Fruit fly (Drosophila melanogaster) S2 (cell line): ENCODE results near the gene CG18088.

Experiments
- CG8478 ChIP-seq: fragments of >200 bp; optimal IDR thresholded peaks from 2 replicates; lab custom pipeline; 2018
- CTCF ChIP-seq, 2 experiments: fragments of >200 bp; optimal IDR thresholded peaks; 2 replicates each; lab custom pipeline; 2018

CG18088 gene

DNA sequence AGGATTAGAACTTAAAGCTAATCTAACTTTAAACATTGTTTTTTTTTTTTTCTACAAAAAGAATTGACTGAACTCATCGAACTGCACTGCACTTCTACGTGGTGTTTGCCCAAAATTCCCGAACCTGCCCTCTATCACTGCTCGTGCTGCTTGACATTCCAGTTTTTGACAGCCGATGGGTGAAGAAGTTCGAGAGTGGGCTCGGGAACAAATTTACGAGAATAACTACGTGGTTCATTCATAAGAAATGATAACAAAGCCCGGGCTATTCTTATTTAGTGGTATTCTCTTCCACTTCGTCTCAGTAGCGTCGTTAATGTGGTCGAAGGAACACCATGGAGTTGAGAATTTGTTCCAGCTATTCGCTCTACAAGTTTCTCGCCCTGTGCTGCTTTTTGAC lies at the start of gene CG18088:
TSS of gene CG18088 (plus strand) at position 301 of the 400 bp plus-strand sequence.
- TF ChIP-seq CTCF (optimal IDR thresholded peaks at IDR 0.05; lab: Kevin White, UChicago) (no peak), CG8478 (lab: Kevin White, UChicago) (no peak)

DNA sequence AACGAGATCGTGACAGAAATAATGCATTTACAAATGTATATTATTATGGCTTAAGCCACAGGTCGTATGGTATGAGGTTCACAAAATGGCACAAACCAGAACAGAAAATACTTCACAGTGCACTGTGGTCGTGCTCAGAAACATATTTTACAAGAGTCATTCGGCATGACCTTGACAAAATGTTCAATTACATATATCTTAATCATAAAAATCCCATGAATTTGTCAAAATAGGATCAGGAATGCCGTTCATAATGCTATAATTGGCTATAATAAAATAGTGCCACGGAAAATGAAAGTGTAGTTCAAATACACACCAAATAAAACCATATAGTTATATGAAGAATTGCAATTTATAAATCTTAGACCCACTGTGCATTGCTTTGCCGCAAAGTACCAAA lies 47.7 kb upstream of the CG18088 start:
- TF ChIP-seq CG8478 (lab: Kevin White, UChicago) (no peak), CTCF (optimal IDR thresholded peaks at IDR 0.05; lab: Kevin White, UChicago) (no peak)

DNA sequence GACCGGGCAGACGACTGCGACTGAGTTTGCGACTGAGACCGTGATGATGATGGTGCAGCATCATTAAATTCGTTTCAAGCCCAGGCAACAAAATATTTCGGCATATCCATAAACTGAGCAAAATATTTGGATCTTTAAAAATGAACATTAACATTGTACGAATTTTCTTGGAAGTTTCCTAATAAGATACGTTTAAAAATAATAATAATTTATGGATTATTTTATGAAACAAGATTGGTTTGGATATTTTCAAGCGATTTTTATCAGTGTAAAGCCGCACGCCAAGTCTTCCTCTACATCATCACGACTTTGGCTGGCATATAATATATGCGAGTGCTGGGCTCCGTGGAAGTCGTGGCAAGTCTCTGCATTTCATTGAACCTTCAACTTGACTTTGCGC lies 47.0 kb upstream of the CG18088 start:
- TF ChIP-seq CG8478 (lab: Kevin White, UChicago) (no peak), CTCF (optimal IDR thresholded peaks at IDR 0.05; lab: Kevin White, UChicago) (no peak)

DNA sequence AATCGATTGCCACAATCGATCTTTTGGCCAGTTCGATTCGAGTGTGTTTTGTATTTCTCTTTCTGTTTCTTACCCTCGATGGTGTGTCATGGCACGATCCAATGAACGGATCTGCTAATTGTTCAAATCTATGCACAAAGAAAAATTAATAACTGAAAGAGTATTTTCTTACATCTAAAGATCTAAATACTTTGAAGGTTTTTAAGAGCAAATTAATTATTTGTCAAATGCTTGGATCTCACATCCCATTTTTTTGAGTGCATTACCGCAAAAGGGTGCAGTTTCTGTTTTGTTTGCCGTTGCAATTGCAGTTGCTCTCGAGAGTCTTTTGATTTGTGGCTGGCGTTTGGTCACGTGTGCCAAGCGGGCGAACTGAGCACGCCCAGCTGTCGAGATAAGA lies 45.4 kb upstream of the CG18088 start:
- no peak for TF ChIP-seq CTCF (optimal IDR thresholded peaks at IDR 0.05; lab: Kevin White, UChicago)
- no peak for TF ChIP-seq CG8478 (lab: Kevin White, UChicago)

DNA sequence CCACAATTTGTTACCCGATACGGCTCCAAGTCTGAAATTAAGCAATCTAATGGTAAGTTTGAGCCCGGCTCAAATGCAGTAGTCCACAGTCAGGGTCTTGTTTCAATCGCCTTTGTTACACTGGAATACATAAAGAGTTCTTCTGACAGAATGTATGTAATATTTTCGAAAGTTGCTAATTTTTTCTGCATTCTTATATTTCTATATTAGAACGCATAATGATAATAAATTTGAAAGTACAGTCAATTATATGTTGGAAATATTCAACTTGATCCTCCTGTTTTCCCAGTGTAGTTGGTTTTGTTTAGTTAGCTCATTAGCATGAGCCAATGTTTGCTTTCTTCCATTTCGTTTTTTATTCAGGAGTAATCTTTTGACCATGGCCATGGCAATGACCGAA lies 43.9 kb upstream of the CG18088 start:
- TF ChIP-seq CG8478 (lab: Kevin White, UChicago) (no peak), CTCF (optimal IDR thresholded peaks at IDR 0.05; lab: Kevin White, UChicago) (no peak)

DNA sequence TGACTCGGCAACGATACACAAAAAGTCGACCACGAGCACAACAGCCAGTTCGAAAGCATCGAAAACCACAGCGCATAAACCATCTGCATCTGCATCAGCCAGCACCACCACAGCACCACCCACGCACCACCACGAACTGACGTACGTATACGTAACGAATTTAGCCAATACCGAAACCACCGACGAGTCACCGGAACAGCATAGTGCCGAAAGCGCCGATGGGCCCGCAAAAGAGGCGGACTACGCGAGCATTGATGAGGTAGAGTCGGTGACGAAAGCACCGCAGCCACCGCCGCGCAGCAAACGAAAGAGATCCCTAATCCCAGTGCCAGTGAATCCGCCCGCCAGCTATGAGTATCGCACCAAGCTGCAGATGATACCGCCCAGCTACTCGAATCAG lies 36.2 kb upstream of the CG18088 start:
- TF ChIP-seq CG8478 (lab: Kevin White, UChicago) = no peak
- TF ChIP-seq CTCF (optimal IDR thresholded peaks at IDR 0.05; lab: Kevin White, UChicago) = no peak

DNA sequence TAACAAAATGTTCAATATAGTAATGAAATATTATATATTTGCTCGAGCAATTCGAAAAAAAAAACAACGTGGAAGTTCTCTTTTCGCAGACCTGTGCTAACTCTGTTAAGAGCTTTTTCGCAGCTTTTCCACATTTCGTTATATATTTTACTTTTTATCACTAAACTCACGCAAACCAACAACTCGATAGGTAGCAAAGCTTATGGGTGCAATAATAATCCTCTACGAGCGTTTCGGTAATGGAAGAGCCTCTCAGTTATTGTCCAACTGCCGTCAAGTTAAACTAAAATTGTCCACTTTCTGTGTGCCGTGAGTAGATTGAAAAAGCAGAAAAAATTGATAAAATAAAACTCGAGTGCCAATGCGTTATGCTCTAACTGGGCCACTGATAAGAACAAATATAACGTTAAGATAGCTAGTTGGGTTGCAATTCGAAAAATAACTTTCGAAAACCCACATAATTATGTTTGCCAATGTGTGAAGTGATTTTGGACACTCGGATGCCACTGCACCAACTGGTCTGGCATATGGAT lies 33.6 kb upstream of the CG18088 start, which contains the start of gene Tsp29Fa:
TSS of gene Tsp29Fa (plus strand) at position 253 of the 533 bp plus-strand sequence.
- no peak for TF ChIP-seq CG8478 (lab: Kevin White, UChicago)
- no peak for TF ChIP-seq CTCF (optimal IDR thresholded peaks at IDR 0.05; lab: Kevin White, UChicago)

DNA sequence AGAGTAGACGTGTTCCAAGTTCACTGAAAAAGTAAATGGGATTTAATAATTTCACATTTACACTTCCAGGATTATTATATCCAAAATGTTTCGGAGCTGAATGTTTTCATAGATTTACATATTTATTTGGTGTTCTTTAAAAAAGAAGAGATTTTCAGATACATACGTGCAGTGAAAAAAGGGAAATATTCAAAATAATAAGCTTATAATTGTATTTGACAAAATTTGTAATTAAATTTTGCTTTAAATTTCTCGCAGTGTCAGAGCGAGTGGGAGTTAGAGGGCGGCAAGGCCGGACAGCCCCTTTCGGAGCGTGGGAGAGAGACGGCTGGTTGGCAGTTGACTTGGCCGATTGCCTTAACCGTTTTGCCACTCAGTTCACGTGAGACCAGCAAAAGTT lies 30.3 kb upstream of the CG18088 start, which contains the start of gene Tsp29Fb:
TSS of gene Tsp29Fb (plus strand) at position 388 of the 400 bp plus-strand sequence.
- TF ChIP-seq CG8478 (lab: Kevin White, UChicago) (no peak), CTCF (optimal IDR thresholded peaks at IDR 0.05; lab: Kevin White, UChicago) (no peak)

DNA sequence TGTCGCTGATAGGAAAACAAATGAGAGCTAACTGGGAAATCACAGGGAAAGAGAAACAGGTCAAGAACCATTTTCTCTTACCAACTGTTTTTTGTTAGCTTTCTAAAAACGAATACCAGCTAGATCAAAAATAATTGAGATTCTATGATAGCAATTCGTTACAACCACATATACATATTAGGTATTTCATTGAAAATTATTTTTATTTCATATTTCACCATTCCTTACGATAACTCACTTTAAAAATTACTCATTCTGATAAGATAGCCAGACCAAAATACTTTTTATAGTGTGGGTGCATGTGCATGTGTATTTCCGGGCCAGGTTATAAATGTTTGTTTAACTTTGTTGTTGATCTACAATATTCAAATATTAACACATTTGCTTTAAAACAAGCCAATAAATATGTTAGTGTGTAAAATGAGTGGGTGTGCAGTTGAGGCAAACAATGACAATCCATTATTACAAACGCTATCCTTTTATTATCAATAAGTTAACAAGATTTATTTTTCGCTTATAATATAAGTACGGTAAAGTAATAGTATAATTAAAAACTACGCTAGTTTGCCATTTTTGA lies 29.4 kb upstream of the CG18088 start:
- TF ChIP-seq CTCF (optimal IDR thresholded peaks at IDR 0.05; lab: Kevin White, UChicago) (no peak), CG8478 (lab: Kevin White, UChicago) (no peak)

DNA sequence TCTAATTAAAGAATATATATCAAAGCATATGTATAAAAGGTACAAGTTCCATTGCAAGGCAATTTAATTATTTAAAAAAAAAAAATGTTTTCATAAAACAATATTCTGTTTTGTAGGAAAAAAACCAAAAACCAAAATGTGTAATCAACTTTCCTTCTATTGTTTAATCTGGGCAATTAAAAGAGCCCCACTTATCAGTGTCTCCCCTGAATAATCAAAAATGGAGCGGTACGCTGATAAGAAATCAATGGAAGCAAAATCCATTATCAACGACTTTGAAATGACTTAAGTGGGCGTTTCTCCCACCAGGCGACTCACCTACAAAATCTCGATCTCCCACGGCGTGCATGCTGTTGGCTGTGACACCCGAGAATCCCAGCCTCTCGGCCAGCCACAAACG lies 26.7 kb upstream of the CG18088 start:
- TF ChIP-seq CTCF (optimal IDR thresholded peaks at IDR 0.05; lab: Kevin White, UChicago) (no peak), CG8478 (lab: Kevin White, UChicago) (no peak)

DNA sequence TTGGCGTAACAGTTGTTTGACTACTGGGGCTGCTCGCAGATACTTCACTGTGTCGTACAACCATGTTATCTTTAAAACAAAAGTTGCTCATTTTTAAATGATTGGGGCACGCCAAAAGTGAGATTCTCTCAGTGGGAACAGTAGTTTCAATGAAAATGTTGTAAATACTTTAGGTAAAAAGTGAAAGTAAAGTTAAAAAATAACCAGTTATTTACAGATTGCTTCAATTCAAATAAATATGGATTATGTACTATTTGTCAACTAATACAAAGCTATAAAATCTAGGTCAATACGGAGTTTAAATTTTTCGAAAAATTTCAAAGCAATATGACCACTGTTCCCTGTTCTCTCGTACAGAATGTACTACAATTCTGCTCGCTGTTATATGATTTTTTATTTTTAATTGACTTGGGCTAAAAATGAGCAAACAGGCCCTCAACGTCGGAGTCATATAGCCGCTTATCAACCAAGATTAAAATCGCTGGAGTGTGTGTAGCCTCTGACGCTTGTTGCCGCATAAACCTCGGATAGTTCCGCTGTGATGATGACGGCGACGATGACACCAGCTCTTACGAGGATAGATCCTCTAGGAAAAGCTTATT lies 25.5 kb upstream of the CG18088 start, which contains the start of gene Argl:
TSS of gene Argl (minus strand) at position 370 of the 602 bp plus-strand sequence.
- TF ChIP-seq CTCF (optimal IDR thresholded peaks at IDR 0.05; lab: Kevin White, UChicago) = no peak
- no peak for TF ChIP-seq CG8478 (lab: Kevin White, UChicago)

DNA sequence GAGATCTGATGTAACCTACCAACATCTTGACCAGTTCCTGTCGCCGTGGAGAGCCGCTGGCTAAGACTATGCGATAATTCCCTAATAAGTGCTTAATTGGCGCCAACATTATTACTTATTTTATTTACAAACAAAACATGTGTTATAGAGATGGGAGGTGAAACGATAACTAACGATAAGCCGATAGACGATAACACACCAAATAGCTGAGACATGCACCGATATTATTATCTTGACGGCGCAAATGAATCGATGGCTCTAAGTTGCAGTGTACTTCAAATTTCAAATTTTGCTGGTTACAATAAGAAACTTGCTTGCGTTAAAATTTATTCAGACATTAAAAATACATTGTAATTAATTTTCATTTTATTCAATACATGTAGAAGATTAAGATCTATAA lies 24.2 kb upstream of the CG18088 start, which contains the start of gene CG9515:
TSS of gene CG9515 (minus strand) at position 148 of the 400 bp plus-strand sequence.
- TF ChIP-seq CTCF (optimal IDR thresholded peaks at IDR 0.05; lab: Kevin White, UChicago) (peak in 1 of 2 experiments; percentile 31), CG8478 (lab: Kevin White, UChicago) (no peak)

DNA sequence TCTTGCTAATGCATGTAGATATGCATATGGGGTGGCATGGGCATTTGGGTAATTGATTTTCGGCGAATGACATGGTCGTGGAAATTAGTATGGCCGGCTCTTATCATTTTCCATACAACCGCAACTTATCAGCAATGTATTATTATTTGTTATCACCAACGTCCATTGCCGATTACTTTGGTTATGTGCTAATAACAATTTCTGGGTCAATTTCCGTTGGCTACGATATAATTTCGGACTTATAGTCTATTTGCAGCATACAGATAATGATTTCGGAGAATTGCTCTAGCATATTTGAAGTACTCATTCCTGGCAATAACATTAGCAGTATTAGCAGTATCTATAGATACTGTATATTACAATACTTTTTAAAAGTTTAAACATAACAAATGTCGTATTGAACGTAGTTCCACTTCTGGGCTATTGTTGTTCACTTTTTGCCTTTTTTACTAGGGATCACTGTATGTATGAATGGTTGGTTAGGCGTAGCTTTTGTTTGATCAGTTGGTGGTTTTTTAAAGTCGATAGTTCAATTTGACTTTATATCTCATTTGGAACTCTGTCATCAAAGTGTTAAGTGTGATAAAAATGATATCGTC lies 20.5 kb upstream of the CG18088 start, which contains the start of gene CG46397:
TSS of gene CG46397 (plus strand) at position 549 of the 599 bp plus-strand sequence.
- TF ChIP-seq CG8478 (lab: Kevin White, UChicago) (no peak), CTCF (optimal IDR thresholded peaks at IDR 0.05; lab: Kevin White, UChicago) (no peak)

DNA sequence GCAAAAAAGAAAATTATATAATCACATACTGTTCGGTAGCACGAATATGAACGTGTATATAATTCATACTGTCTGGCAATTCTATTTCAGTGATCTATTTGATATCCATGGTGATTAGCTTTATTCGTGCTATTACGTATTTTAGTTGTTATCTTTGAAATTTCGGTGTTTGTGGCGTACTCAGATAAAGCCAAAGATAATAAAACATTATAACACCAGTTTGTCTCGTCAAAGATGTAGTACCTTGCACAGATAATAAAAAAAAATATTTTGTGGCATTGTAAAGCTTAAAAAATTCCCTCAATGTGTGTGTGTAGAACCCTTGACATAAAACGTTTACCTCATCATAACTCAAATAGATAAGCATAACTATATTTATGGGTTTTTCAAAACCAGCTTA lies 19.3 kb upstream of the CG18088 start:
- no peak for TF ChIP-seq CG8478 (lab: Kevin White, UChicago)
- TF ChIP-seq CTCF (optimal IDR thresholded peaks at IDR 0.05; lab: Kevin White, UChicago) = no peak

DNA sequence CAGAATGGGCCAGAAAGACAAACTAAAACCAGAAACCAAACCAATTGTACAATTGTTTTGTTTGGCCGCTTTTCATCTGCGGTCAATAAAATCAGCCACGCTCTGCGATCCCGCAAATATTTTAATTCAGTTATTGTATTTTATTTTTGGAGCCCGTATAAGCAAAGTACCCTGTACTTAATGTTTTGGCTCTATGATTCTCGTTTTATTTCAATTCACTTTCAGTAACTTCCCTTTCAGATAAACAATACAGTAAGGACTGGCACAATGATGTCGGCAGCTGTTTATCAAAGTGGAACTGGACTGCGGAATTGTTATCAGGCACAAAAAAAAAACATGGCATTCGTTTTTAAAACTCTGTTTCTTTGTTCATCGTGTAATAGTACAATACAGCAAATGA lies 18.7 kb upstream of the CG18088 start:
- no peak for TF ChIP-seq CG8478 (lab: Kevin White, UChicago)
- no peak for TF ChIP-seq CTCF (optimal IDR thresholded peaks at IDR 0.05; lab: Kevin White, UChicago)
